Worm (Caenorhabditis elegans) whole organism, midembryonic: ENCODE results near the gene srx-48.

Experiments
- cog-1 ChIP-seq: sonication (generic microtip); optimal IDR thresholded peaks from 2 replicates; lab custom pipeline; 2016; ENCODE audit warnings: missing genetic modification characterization, missing compliant biosample characterization
- flt-1 ChIP-seq: fragments of 200-800 bp; sonication (Bioruptor generic); IDR thresholded peaks from 2 replicates; pipeline ENCODE4 v1.3.6; 2022; ENCODE audit warnings: missing genetic modification characterization, missing compliant biosample characterization
- klf-2 ChIP-seq: fragments of 200-800 bp; sonication (Bioruptor generic); conservative IDR thresholded peaks from 2 replicates; pipeline ENCODE4 v1.3.6; 2022; ENCODE audit warnings: missing genetic modification reagents, missing genetic modification characterization, missing compliant biosample characterization
- med-1 ChIP-seq: sonication (generic microtip); optimal IDR thresholded peaks from 2 replicates; lab custom pipeline; 2017; ENCODE audit warnings: missing genetic modification characterization, mild to moderate bottlenecking, missing compliant biosample characterization, antibody characterized with exemption, missing genetic modification reagents; ENCODE audit not compliant: insufficient read depth
- ref-1 ChIP-seq: fragments of 200-800 bp; sonication (Bioruptor generic); conservative IDR thresholded peaks from 2 replicates; pipeline ENCODE4 v1.3.6; 2022; ENCODE audit warnings: missing genetic modification reagents, missing genetic modification characterization, missing compliant biosample characterization
- tab-1 ChIP-seq: fragments of 200-800 bp; sonication (Bioruptor generic); IDR thresholded peaks from 2 replicates; pipeline ENCODE4 v1.3.6; 2022; ENCODE audit warnings: missing genetic modification characterization, missing compliant biosample characterization
- ztf-23 ChIP-seq: fragments of 200-800 bp; sonication (Bioruptor generic); IDR thresholded peaks from 2 replicates; pipeline ENCODE4 v1.3.6; 2022; ENCODE audit warnings: missing genetic modification reagents, missing genetic modification characterization, missing compliant biosample characterization
- ztf-29 ChIP-seq: fragments of 200-800 bp; sonication (Bioruptor generic); IDR thresholded peaks from 2 replicates; pipeline ENCODE4 v1.3.6; 2022; ENCODE audit warnings: missing genetic modification reagents, missing genetic modification characterization, missing compliant biosample characterization

- no peak for TF ChIP-seq ztf-23 (GFP tag; lab: Robert Waterston, UW)
- no peak for TF ChIP-seq flt-1 (GFP tag; lab: Robert Waterston, UW)
- no peak for TF ChIP-seq ztf-29 (GFP tag; lab: Robert Waterston, UW)
- TF ChIP-seq klf-2: no peak
- no peak for TF ChIP-seq tab-1
- no peak for TF ChIP-seq ref-1 (GFP tag; lab: Robert Waterston, UW)
- TF ChIP-seq cog-1 (tag; lab: Kevin White, UChicago): no peak
- no peak for TF ChIP-seq med-1 (GFP tag; lab: Kevin White, UChicago)
Measured at ce11 chrV:15264131-15264530, 39.4 kb downstream of the srx-48 start, which contains the start of gene M01B2.12.
